Worm (Caenorhabditis elegans) whole organism, dauer: ENCODE measurements around the gene pqn-31.

Experiments used
- unc-62 ChIP-seq: sonication (generic microtip); optimal IDR thresholded peaks from 2 replicates; lab custom pipeline; 2017; ENCODE audit warnings: missing biosample characterization, missing genetic modification reagents, missing genetic modification characterization

Gene pqn-31

DNA sequence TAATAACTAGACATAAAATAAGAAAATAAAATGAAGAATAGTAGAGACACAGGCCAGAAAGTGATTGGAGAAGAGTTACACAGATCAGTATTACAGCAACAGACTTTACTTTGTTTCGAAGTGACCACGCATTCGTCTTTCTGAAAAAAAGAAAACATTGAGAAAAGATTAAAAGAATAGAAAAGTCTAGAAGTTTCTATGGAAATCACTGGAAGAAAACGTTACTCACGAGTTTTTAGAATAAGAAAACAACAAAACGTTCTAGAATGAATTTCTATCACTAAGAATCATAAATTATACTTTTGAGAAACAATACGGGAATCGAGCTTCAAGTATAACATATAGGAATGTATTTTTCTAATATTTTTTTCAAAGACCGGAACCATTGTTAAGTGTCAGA, 46.2 kb downstream of the pqn-31 start:
- TF ChIP-seq unc-62, result no peak

DNA sequence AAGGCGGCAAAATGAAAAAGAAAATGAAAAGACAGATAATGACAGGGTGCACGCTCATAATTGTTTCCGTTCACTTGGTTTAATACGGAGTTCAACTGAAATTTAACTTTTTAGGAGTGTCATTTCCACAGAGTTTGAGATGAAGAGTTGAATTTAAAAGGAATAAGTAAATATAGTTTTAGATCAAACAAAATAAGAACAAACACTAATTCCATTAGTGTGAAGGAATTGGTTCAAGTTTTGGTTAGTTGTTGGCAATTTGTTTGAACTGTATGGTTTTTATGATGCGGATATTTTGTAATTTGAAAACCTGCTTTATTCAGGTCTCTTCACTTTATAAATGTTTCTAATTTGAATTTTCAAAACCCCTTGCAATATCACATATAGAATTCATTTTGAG, 47.3 kb downstream of the pqn-31 start, which contains the start of gene B0222.15:
TSS of gene B0222.15 (minus strand) at position 101 of the 400 bp plus-strand sequence.
- TF ChIP-seq unc-62, result no peak

DNA sequence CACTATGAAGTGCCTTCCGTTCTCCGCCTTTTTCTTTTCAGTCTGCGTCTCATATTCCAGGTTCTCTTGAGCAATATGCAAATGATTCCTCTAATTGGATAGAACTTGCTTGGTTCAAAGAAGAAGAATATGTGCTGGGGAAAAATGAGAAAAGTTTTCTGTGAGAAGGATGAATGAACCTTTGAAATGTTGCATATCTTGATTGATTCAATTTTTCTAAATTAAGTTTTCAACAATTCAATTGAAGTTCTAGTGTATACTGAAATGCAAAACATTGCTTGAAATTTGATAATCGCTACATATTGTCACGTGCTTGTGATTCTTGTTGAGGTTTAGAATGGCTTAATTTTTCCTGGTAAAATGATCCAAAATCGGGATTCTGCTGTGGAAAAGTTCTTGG, 48.2 kb downstream of the pqn-31 start:
- TF ChIP-seq unc-62, result no peak

DNA sequence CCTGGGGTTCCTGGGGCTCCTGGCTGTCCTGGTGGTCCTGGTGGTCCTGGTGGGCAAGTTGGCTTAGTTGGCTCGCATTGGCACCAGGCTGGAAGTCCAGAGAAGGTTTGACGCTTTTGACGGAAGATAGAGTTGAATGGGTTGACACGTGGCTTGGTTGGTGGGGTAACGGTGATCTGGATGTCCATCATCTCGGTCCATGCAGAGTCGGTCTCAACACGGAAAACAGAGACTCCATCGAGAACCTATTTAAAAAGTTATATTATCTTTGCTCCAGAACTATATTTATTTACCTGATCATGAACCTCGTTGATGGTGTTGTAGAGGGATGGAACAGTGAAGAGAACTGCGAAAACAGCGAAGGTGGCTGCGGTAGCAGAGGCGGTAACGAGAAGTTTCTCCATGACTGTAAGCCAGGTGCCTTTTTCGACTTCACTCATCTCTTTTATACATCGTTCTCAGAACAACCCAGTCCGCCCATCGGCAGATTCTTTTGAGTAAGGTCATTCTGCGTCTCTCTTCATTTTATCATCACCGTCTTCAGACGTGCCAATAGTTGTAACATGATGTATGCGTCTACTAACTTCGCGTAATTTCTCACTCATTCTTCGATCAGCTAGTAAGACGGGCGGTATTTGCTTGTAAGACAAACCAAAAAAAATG, 51.0 kb downstream of the pqn-31 start, which contains the start of gene col-144:
TSS of gene col-144 (minus strand) at position 419 of the 663 bp plus-strand sequence.
- no peak for TF ChIP-seq unc-62
